Fruit fly (Drosophila melanogaster) Kc167 (cell line): ENCODE results near the gene CG10383.

Experiments used
- Myc ChIP-seq: fragments of >200 bp; optimal IDR thresholded peaks from 2 replicates; lab custom pipeline; 2017; ENCODE audit warnings: missing external identifiers
- h ChIP-seq: fragments of >200 bp; optimal IDR thresholded peaks from 3 replicates; lab custom pipeline; 2018; ENCODE audit warnings: missing external identifiers
- psq ChIP-seq: fragments of >200 bp; optimal IDR thresholded peaks from 2 replicates; lab custom pipeline; 2017; ENCODE audit warnings: missing external identifiers

DNA sequence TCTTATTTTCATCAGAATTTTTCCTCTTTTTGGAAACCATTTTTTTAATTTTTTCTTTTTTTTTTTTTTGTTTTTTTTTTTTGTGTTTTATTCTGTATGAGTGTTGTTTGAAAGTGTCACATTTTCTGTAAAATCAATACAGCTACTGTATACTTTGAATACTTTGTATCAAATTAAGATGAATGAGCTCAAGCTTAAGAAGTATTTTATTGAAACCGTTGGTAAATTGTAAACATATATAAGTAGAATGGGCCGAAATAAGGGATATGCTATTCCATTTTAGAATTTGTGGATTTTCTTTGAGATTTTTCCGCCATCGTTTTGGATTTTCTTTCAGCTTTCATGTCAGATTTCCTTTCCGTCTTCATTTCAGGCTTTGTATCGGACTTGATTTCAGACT is 20.4 kb downstream of the CG10383 start, which contains the start of gene Mst36Fb:
- no peak for TF ChIP-seq Myc (lab: Kevin White, UChicago)
- no peak for TF ChIP-seq h (lab: Kevin White, UChicago)
- TF ChIP-seq psq (lab: Kevin White, UChicago), result no peak
